Fruit fly (Drosophila melanogaster) whole organism, embryonic: ENCODE measurements around the gene CG6937.

ENCODE experiments used
- ATbp ChIP-seq: fragments of 200-800 bp; sonication (Bioruptor generic); optimal IDR thresholded peaks from 2 replicates; lab custom pipeline; 2017; ENCODE audit warnings: missing biosample characterization, mild to moderate bottlenecking, missing genetic modification characterization, missing genetic modification reagents
- Asciz ChIP-seq: fragments of 200-800 bp; sonication (Bioruptor generic); optimal IDR thresholded peaks from 2 replicates; lab custom pipeline; 2017; ENCODE audit warnings: missing biosample characterization, mild to moderate bottlenecking, missing genetic modification characterization, missing genetic modification reagents
- B-H1 ChIP-seq: fragments of 200-800 bp; sonication (Bioruptor generic); IDR thresholded peaks from 3 replicates; pipeline ENCODE4 v1.3.6; 2022; ENCODE audit warnings: missing biosample characterization, missing genetic modification characterization
- Bdp1 ChIP-seq: fragments of 200-800 bp; sonication (Bioruptor generic); optimal IDR thresholded peaks from 3 replicates; lab custom pipeline; 2016; ENCODE audit warnings: missing biosample characterization, missing genetic modification characterization
- CG10543 ChIP-seq: fragments of 200-800 bp; sonication (Bioruptor generic); optimal IDR thresholded peaks from 3 replicates; lab custom pipeline; 2017; ENCODE audit warnings: missing biosample characterization, mild to moderate bottlenecking, missing genetic modification characterization, moderate library complexity
- CG10979 ChIP-seq: fragments of 200-800 bp; sonication (Bioruptor generic); optimal IDR thresholded peaks from 2 replicates; lab custom pipeline; 2018; ENCODE audit warnings: missing biosample characterization, mild to moderate bottlenecking, missing genetic modification characterization, moderate library complexity
- CG12071 ChIP-seq: fragments of 200-800 bp; sonication (Bioruptor generic); optimal IDR thresholded peaks from 3 replicates; lab custom pipeline; 2018; ENCODE audit warnings: missing biosample characterization, mild to moderate bottlenecking, missing genetic modification characterization
- CG1233 ChIP-seq: fragments of 200-800 bp; sonication (Bioruptor generic); optimal IDR thresholded peaks from 4 replicates; lab custom pipeline; 2018; ENCODE audit warnings: missing biosample characterization, mild to moderate bottlenecking, missing genetic modification characterization
- CG13894 ChIP-seq: fragments of 200-800 bp; sonication (Bioruptor generic); optimal IDR thresholded peaks from 3 replicates; lab custom pipeline; 2018; ENCODE audit warnings: missing biosample characterization, mild to moderate bottlenecking, missing genetic modification characterization, moderate library complexity
- CG15696 ChIP-seq: fragments of 200-800 bp; sonication (Bioruptor generic); optimal IDR thresholded peaks from 2 replicates; lab custom pipeline; 2019; ENCODE audit warnings: missing biosample characterization, mild to moderate bottlenecking, missing genetic modification characterization, moderate library complexity
- CG1603 ChIP-seq: fragments of 200-800 bp; sonication (Bioruptor generic); optimal IDR thresholded peaks from 2 replicates; lab custom pipeline; 2019; ENCODE audit warnings: missing biosample characterization, mild to moderate bottlenecking, missing genetic modification characterization, moderate library complexity
- CG17186 ChIP-seq: fragments of 200-800 bp; sonication (Bioruptor generic); optimal IDR thresholded peaks from 3 replicates; lab custom pipeline; 2017; ENCODE audit warnings: missing biosample characterization, missing genetic modification reagents, missing genetic modification characterization
- CG3163 ChIP-seq: fragments of 200-800 bp; sonication (Bioruptor generic); optimal IDR thresholded peaks from 3 replicates; lab custom pipeline; 2016; ENCODE audit warnings: missing biosample characterization, missing genetic modification characterization
- CG4328 ChIP-seq: fragments of 200-800 bp; sonication (Bioruptor generic); optimal IDR thresholded peaks from 3 replicates; lab custom pipeline; 2017; ENCODE audit warnings: missing biosample characterization, missing genetic modification reagents, missing genetic modification characterization
- CG4404 ChIP-seq: fragments of 200-800 bp; sonication (Bioruptor generic); IDR thresholded peaks from 2 replicates; pipeline ENCODE4 v1.3.6; 2022; ENCODE audit warnings: missing biosample characterization, missing genetic modification characterization
- CG4820 ChIP-seq: fragments of 200-800 bp; sonication (Bioruptor generic); optimal IDR thresholded peaks from 3 replicates; lab custom pipeline; 2016; ENCODE audit warnings: missing biosample characterization, missing genetic modification characterization
- CG7271 ChIP-seq: fragments of 200-800 bp; sonication (Bioruptor generic); optimal IDR thresholded peaks from 2 replicates; lab custom pipeline; 2018; ENCODE audit warnings: missing biosample characterization, mild to moderate bottlenecking, missing genetic modification characterization, moderate library complexity
- CG7928 ChIP-seq: fragments of 200-800 bp; sonication (Bioruptor generic); optimal IDR thresholded peaks from 2 replicates; lab custom pipeline; 2017; ENCODE audit warnings: missing biosample characterization, mild to moderate bottlenecking, missing genetic modification characterization
- CG9817 ChIP-seq: fragments of 200-800 bp; sonication (Bioruptor generic); optimal IDR thresholded peaks from 2 replicates; lab custom pipeline; 2018; ENCODE audit warnings: missing biosample characterization, mild to moderate bottlenecking, missing genetic modification characterization, moderate library complexity
- CG9932 ChIP-seq: fragments of 200-800 bp; sonication (Bioruptor generic); IDR thresholded peaks from 2 replicates; pipeline ENCODE4 v1.3.6; 2022; ENCODE audit warnings: missing biosample characterization, missing genetic modification characterization
- Deaf1 ChIP-seq: fragments of 200-800 bp; optimal IDR thresholded peaks from 3 replicates; lab custom pipeline; 2019; ENCODE audit warnings: missing biosample characterization, mild to moderate bottlenecking, missing genetic modification characterization, moderate library complexity
- HLH3B ChIP-seq: fragments of 200-800 bp; sonication (Bioruptor generic); IDR thresholded peaks from 2 replicates; pipeline ENCODE4 v1.3.6; 2022; ENCODE audit warnings: missing biosample characterization, missing genetic modification characterization
- HLH4C ChIP-seq: fragments of 200-800 bp; sonication (Bioruptor generic); IDR thresholded peaks from 3 replicates; pipeline ENCODE4 v1.3.6; 2022; ENCODE audit warnings: missing biosample characterization, missing genetic modification characterization; ENCODE audit not compliant: partially characterized antibody
- HmgZ ChIP-seq: fragments of 200-800 bp; sonication (Bioruptor generic); optimal IDR thresholded peaks from 2 replicates; lab custom pipeline; 2018; ENCODE audit warnings: missing biosample characterization, mild to moderate bottlenecking, missing genetic modification characterization
- Hsf ChIP-seq: fragments of 200-800 bp; sonication (Bioruptor generic); optimal IDR thresholded peaks from 3 replicates; lab custom pipeline; 2016; ENCODE audit warnings: missing biosample characterization, missing genetic modification characterization
- Lhr ChIP-seq: fragments of 200-800 bp; sonication (Bioruptor generic); optimal IDR thresholded peaks from 3 replicates; lab custom pipeline; 2017; ENCODE audit warnings: mild to moderate bottlenecking, missing biosample characterization, missing genetic modification reagents, missing genetic modification characterization
- Mad ChIP-seq: fragments of 200-800 bp; sonication (Bioruptor generic); optimal IDR thresholded peaks from 2 replicates; lab custom pipeline; 2016; ENCODE audit warnings: missing biosample characterization, missing genetic modification characterization
- Max ChIP-seq: fragments of 200-800 bp; sonication (Bioruptor generic); optimal IDR thresholded peaks from 2 replicates; lab custom pipeline; 2016; ENCODE audit warnings: missing biosample characterization, mild to moderate bottlenecking, missing genetic modification characterization
- Nf-YA ChIP-seq: fragments of 200-800 bp; sonication (Bioruptor generic); IDR thresholded peaks from 2 replicates; pipeline ENCODE4 v1.3.6; 2022; ENCODE audit warnings: missing biosample characterization, missing genetic modification characterization
- Tbp ChIP-seq: fragments of >200 bp; optimal IDR thresholded peaks from 2 replicates; lab custom pipeline; 2018; ENCODE audit warnings: missing biosample characterization, missing genetic modification characterization
- cad ChIP-seq: fragments of >200 bp; optimal IDR thresholded peaks from 2 replicates; lab custom pipeline; 2017; ENCODE audit warnings: missing biosample characterization, missing genetic modification characterization
- caup ChIP-seq: fragments of 200-800 bp; sonication (Bioruptor generic); optimal IDR thresholded peaks from 3 replicates; lab custom pipeline; 2017; ENCODE audit warnings: missing biosample characterization, mild to moderate bottlenecking, missing genetic modification characterization, moderate library complexity; ENCODE audit not compliant: severe bottlenecking
- cg ChIP-seq: fragments of 200-800 bp; sonication (Bioruptor generic); optimal IDR thresholded peaks from 3 replicates; lab custom pipeline; 2019; ENCODE audit warnings: missing biosample characterization, mild to moderate bottlenecking, missing genetic modification characterization, moderate library complexity
- croc ChIP-seq: fragments of 200-800 bp; sonication (Bioruptor generic); conservative IDR thresholded peaks from 3 replicates; pipeline ENCODE4 v1.3.6; 2022; ENCODE audit warnings: missing biosample characterization, missing genetic modification characterization
- crp ChIP-seq, 2 experiments: fragments of 200-800 bp; sonication (Bioruptor generic); optimal IDR thresholded peaks; 2 replicates in 1 of 2; 3 replicates in 1 of 2; lab custom pipeline; 2017; ENCODE audit warnings: missing biosample characterization in 2 of 2, missing genetic modification characterization in 2 of 2, mild to moderate bottlenecking in 1 of 2, moderate library complexity in 1 of 2
- cwo ChIP-seq: fragments of 200-800 bp; sonication (Bioruptor generic); optimal IDR thresholded peaks from 3 replicates; lab custom pipeline; 2017; ENCODE audit warnings: missing biosample characterization, missing genetic modification characterization, mild to moderate bottlenecking, moderate library complexity, missing genetic modification reagents
- dimm ChIP-seq: fragments of 200-800 bp; sonication (Bioruptor generic); IDR thresholded peaks from 2 replicates; pipeline ENCODE4 v1.3.6; 2022; ENCODE audit warnings: missing biosample characterization, missing genetic modification characterization
- dm ChIP-seq: fragments of 200-800 bp; sonication (Bioruptor generic); optimal IDR thresholded peaks from 3 replicates; lab custom pipeline; 2016; ENCODE audit warnings: missing biosample characterization, missing genetic modification characterization
- gsb ChIP-seq: fragments of 200-800 bp; sonication (Bioruptor generic); IDR thresholded peaks from 2 replicates; pipeline ENCODE4 v1.3.6; 2022; ENCODE audit warnings: missing biosample characterization, missing genetic modification characterization
- hkb ChIP-seq, 2 experiments: fragments of 200-800 bp in 1 of 2; fragments of >200 bp in 1 of 2; sonication (Bioruptor generic) in 1 of 2; IDR thresholded peaks in 1 of 2; optimal IDR thresholded peaks in 1 of 2; 2 replicates each; pipeline versions ENCODE4 v1.3.6 to Lab custom; 2017 to 2022; ENCODE audit warnings: missing biosample characterization in 1 of 2, missing genetic modification characterization in 1 of 2
- ind ChIP-seq: fragments of 200-800 bp; sonication (Bioruptor generic); optimal IDR thresholded peaks from 3 replicates; lab custom pipeline; 2016; ENCODE audit warnings: missing biosample characterization, missing genetic modification characterization
- klu ChIP-seq: fragments of 200-800 bp; sonication (Bioruptor generic); IDR thresholded peaks from 2 replicates; pipeline ENCODE4 v1.3.6; 2022; ENCODE audit warnings: missing biosample characterization, missing genetic modification characterization
- lmd ChIP-seq: fragments of 200-800 bp; sonication (Bioruptor generic); IDR thresholded peaks from 2 replicates; pipeline ENCODE4 v1.3.6; 2022; ENCODE audit warnings: missing biosample characterization, missing genetic modification characterization
- nerfin-2 ChIP-seq: fragments of 200-800 bp; sonication (Bioruptor generic); IDR thresholded peaks from 2 replicates; pipeline ENCODE4 v1.3.6; 2022; ENCODE audit warnings: missing biosample characterization, missing genetic modification characterization; ENCODE audit not compliant: partially characterized antibody
- peb ChIP-seq: fragments of 200-800 bp; sonication (Bioruptor generic); IDR thresholded peaks from 2 replicates; pipeline ENCODE4 v1.3.6; 2022; ENCODE audit warnings: missing biosample characterization, missing genetic modification characterization
- psq ChIP-seq: fragments of 200-800 bp; sonication (Bioruptor generic); optimal IDR thresholded peaks from 2 replicates; lab custom pipeline; 2017; ENCODE audit warnings: missing biosample characterization, missing genetic modification characterization
- sna ChIP-seq: fragments of 200-800 bp; sonication (Bioruptor generic); IDR thresholded peaks from 2 replicates; pipeline ENCODE4 v1.3.6; 2022; ENCODE audit warnings: missing biosample characterization, missing genetic modification characterization; ENCODE audit not compliant: partially characterized antibody
- sr ChIP-seq: fragments of 200-800 bp; sonication (Bioruptor generic); IDR thresholded peaks from 3 replicates; pipeline ENCODE4 v1.3.6; 2022; ENCODE audit warnings: missing biosample characterization, missing genetic modification characterization
- unc-4 ChIP-seq: fragments of 200-800 bp; sonication (Bioruptor generic); IDR thresholded peaks from 2 replicates; pipeline ENCODE4 v1.3.6; 2022; ENCODE audit warnings: missing biosample characterization, missing genetic modification characterization; ENCODE audit not compliant: partially characterized antibody
- usp ChIP-seq: fragments of >200 bp; optimal IDR thresholded peaks from 2 replicates; lab custom pipeline; 2017; ENCODE audit warnings: missing biosample characterization, missing genetic modification characterization
- wor ChIP-seq: fragments of 200-800 bp; sonication (Bioruptor generic); IDR thresholded peaks from 2 replicates; pipeline ENCODE4 v1.3.6; 2022; ENCODE audit warnings: missing biosample characterization, missing genetic modification characterization

The CG6937 gene

DNA sequence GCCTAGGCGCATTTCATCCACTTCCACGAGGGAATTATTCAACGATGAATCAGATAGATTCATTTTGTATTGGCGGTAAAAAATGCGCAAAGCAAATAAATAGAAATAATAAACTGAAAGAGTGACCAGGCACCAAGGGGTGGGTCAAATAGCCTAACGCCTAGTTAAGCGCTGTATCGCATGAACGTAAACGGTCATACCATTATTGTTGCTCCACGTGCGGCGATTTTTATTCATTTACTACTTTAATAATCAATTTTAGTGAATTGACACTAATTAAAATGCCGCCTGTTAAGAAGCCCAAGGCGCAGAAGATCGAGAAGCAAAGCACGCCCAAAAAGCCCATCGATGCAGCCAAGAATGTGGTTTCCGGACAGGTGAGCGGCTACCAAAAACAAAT is at the start of gene CG6937, which contains the start of gene CG33107 (continued):
- no peak for TF ChIP-seq CG1233 (GFP tag; lab: Kevin White, UChicago)
- peak; percentile 34 for TF ChIP-seq CG17186 (GFP tag; lab: Kevin White, UChicago)
- no peak for TF ChIP-seq cg (GFP tag; lab: Kevin White, UChicago)
- TF ChIP-seq croc: no peak
- TF ChIP-seq usp (GFP tag; lab: Kevin White, UChicago): no peak
- no peak for TF ChIP-seq CG4820
- TF ChIP-seq cad (GFP tag; lab: Kevin White, UChicago): no peak
- no peak for TF ChIP-seq Deaf1 (tag; lab: Kevin White, UChicago)
- TF ChIP-seq CG15696 (tag; lab: Kevin White, UChicago): no peak
- TF ChIP-seq sna (GFP tag; lab: Robert Waterston, UW): 0 out of 2 replicates have a peak, but pooled peaks have one; percentile 16
- no peak for TF ChIP-seq Mad
- TF ChIP-seq peb (GFP tag; lab: Robert Waterston, UW): no peak
- no peak for TF ChIP-seq Lhr (GFP tag; lab: Kevin White, UChicago)
- no peak for TF ChIP-seq CG4404 (GFP tag; lab: Robert Waterston, UW)
- TF ChIP-seq CG7928 (GFP tag; lab: Kevin White, UChicago): no peak
- no peak for TF ChIP-seq psq
- no peak for TF ChIP-seq HmgZ (tag; lab: Kevin White, UChicago)
- TF ChIP-seq CG9817 (tag; lab: Kevin White, UChicago): no peak
- no peak for TF ChIP-seq CG4328 (GFP tag; lab: Kevin White, UChicago)
- no peak for TF ChIP-seq gsb (GFP tag; lab: Robert Waterston, UW)
- no peak for TF ChIP-seq dimm (GFP tag; lab: Robert Waterston, UW)
- no peak for TF ChIP-seq wor (GFP tag; lab: Robert Waterston, UW)
- TF ChIP-seq crp (GFP tag; optimal IDR thresholded peaks at IDR 0.05; lab: Kevin White, UChicago): no peak
- no peak for TF ChIP-seq Asciz
- no peak for TF ChIP-seq caup
- TF ChIP-seq CG3163 (GFP tag; lab: Kevin White, UChicago): no peak
- no peak for TF ChIP-seq sr (GFP tag; lab: Robert Waterston, UW)
- no peak for TF ChIP-seq lmd (GFP tag; lab: Robert Waterston, UW)
- TF ChIP-seq CG7271 (tag; lab: Kevin White, UChicago): no peak
- TF ChIP-seq ind (GFP tag; lab: Kevin White, UChicago): no peak
- TF ChIP-seq unc-4: peak; percentile 36
- TF ChIP-seq CG10979 (tag; lab: Kevin White, UChicago): no peak
- TF ChIP-seq CG9932: no peak
- no peak for TF ChIP-seq Nf-YA (GFP tag; lab: Robert Waterston, UW)
- TF ChIP-seq nerfin-2: no peak
- no peak for TF ChIP-seq klu
- no peak for TF ChIP-seq cwo
- peak; percentile 93 for TF ChIP-seq dm
- TF ChIP-seq Hsf (GFP tag; lab: Kevin White, UChicago): no peak
- TF ChIP-seq Tbp: no peak
- no peak for TF ChIP-seq CG13894 (tag; lab: Kevin White, UChicago)
- peak; percentile 87 for TF ChIP-seq Max (GFP tag; lab: Kevin White, UChicago)
- TF ChIP-seq HLH4C (GFP tag; lab: Robert Waterston, UW): no peak
- TF ChIP-seq CG12071: no peak
- TF ChIP-seq ATbp (GFP tag; lab: Kevin White, UChicago): no peak
- no peak for TF ChIP-seq HLH3B
- peak; percentile 65 for TF ChIP-seq CG1603 (tag; lab: Kevin White, UChicago)
- no peak for TF ChIP-seq CG10543 (GFP tag; lab: Kevin White, UChicago)
- TF ChIP-seq Bdp1 (GFP tag; lab: Kevin White, UChicago): no peak
- peak; percentile 21 for TF ChIP-seq hkb (optimal IDR thresholded peaks at IDR 0.05; lab: Kevin White, UChicago)
- TF ChIP-seq hkb (GFP tag; IDR thresholded peaks at IDR 0.05; lab: Robert Waterston, UW): no peak
- no peak for TF ChIP-seq B-H1 (GFP tag; lab: Robert Waterston, UW)
